Fruit fly (Drosophila melanogaster): ENCODE results near the gene Arts.
A peak's percentile ranks its signal among the peaks of the same experiment; 100 is the strongest.

dm6 chr3L:16642954-16643353 lies 40.3 kb downstream of the Arts start:
- TF ChIP-seq Ets98B (GFP tag; IDR thresholded peaks at IDR 0.05): peak; percentile 33; the same call in 1 of the 2 replicates
- peak; percentile 62 for TF ChIP-seq CG8159 (tag; optimal IDR thresholded peaks at IDR 0.05)
- no peak for TF ChIP-seq Snoo (tag; optimal IDR thresholded peaks at IDR 0.05)
- TF ChIP-seq CG8301 (tag; optimal IDR thresholded peaks at IDR 0.05): peak; percentile 78
- TF ChIP-seq CG12605 (GFP tag; IDR thresholded peaks at IDR 0.05): no peak
- TF ChIP-seq CG14655 (GFP tag; optimal IDR thresholded peaks at IDR 0.05): peak; percentile 71
- TF ChIP-seq gl (tag; optimal IDR thresholded peaks at IDR 0.05): no peak

Measured in whole organism, pupa.